Worm (Caenorhabditis elegans) whole organism, L2 larva: ENCODE data around the gene arrd-1.

Experiments
- aly-2 ChIP-seq: fragments of 150-350 bp; optimal IDR thresholded peaks from 2 replicates; lab custom pipeline; 2014; ENCODE audit warnings: missing biosample characterization, missing genetic modification characterization
- dmd-4 ChIP-seq: sonication (generic microtip); optimal IDR thresholded peaks from 2 replicates; lab custom pipeline; 2017; ENCODE audit warnings: missing biosample characterization, missing genetic modification characterization
- fos-1 ChIP-seq: fragments of 150-350 bp; optimal IDR thresholded peaks from 2 replicates; lab custom pipeline; 2014; ENCODE audit warnings: missing biosample characterization, missing genetic modification characterization
- nhr-12 ChIP-seq: fragments of 150-350 bp; optimal IDR thresholded peaks from 2 replicates; lab custom pipeline; 2014; ENCODE audit warnings: missing biosample characterization, missing genetic modification characterization
- nhr-25 ChIP-seq: fragments of 150-350 bp; sonication (generic microtip); optimal IDR thresholded peaks from 3 replicates; lab custom pipeline; 2014; ENCODE audit warnings: missing biosample characterization, missing genetic modification characterization
- nhr-77 ChIP-seq: fragments of 150-350 bp; optimal IDR thresholded peaks from 2 replicates; lab custom pipeline; 2014; ENCODE audit warnings: missing biosample characterization, missing genetic modification characterization
- unc-39 ChIP-seq: fragments of 150-350 bp; optimal IDR thresholded peaks from 2 replicates; lab custom pipeline; 2014; ENCODE audit warnings: missing biosample characterization, missing genetic modification characterization
- unc-55 ChIP-seq: fragments of 150-350 bp; sonication (generic microtip); optimal IDR thresholded peaks from 3 replicates; lab custom pipeline; 2014; ENCODE audit warnings: missing biosample characterization, missing genetic modification reagents, missing genetic modification characterization
- unc-62 ChIP-seq: fragments of 150-350 bp; optimal IDR thresholded peaks from 2 replicates; lab custom pipeline; 2014; ENCODE audit warnings: missing biosample characterization, missing genetic modification reagents, missing genetic modification characterization
- ztf-11 ChIP-seq: sonication (generic microtip); optimal IDR thresholded peaks from 2 replicates; lab custom pipeline; 2017; ENCODE audit warnings: missing biosample characterization, missing genetic modification characterization
- ztf-4 ChIP-seq: fragments of 150-350 bp; optimal IDR thresholded peaks from 2 replicates; lab custom pipeline; 2014; ENCODE audit warnings: missing biosample characterization, missing genetic modification characterization

- TF ChIP-seq fos-1 = no peak
- no peak for TF ChIP-seq unc-62 (GFP tag; lab: Kevin White, UChicago)
- no peak for TF ChIP-seq nhr-25 (tag; lab: Kevin White, UChicago)
- TF ChIP-seq nhr-12 (tag; lab: Kevin White, UChicago) = no peak
- TF ChIP-seq nhr-77 (tag; lab: Kevin White, UChicago) = no peak
- no peak for TF ChIP-seq aly-2
- TF ChIP-seq unc-39 = no peak
- no peak for TF ChIP-seq unc-55
- TF ChIP-seq ztf-4 (tag; lab: Kevin White, UChicago) = no peak
- TF ChIP-seq dmd-4 (tag; lab: Kevin White, UChicago) = no peak
- no peak for TF ChIP-seq ztf-11 (tag; lab: Kevin White, UChicago)
Observed at ce11 chrII:606033-606432, 21.3 kb upstream of the arrd-1 start, which contains the start of gene W04H10.5.
